Fruit fly (Drosophila melanogaster) whole organism, embryonic: ENCODE results near the gene msn.
A peak's percentile ranks its signal among the peaks of the same experiment; 100 is the strongest.

ENCODE experiments used
- Adf1 ChIP-seq: fragments of 200-800 bp; sonication (Bioruptor generic); IDR thresholded peaks from 2 replicates; pipeline ENCODE4 v1.3.6; 2022; ENCODE audit warnings: missing biosample characterization, missing genetic modification characterization
- B-H1 ChIP-seq: fragments of 200-800 bp; sonication (Bioruptor generic); IDR thresholded peaks from 3 replicates; pipeline ENCODE4 v1.3.6; 2022; ENCODE audit warnings: missing biosample characterization, missing genetic modification characterization
- BEAF-32 ChIP-seq: fragments of 200-800 bp; sonication (Bioruptor generic); optimal IDR thresholded peaks from 3 replicates; lab custom pipeline; 2017; ENCODE audit warnings: missing biosample characterization, missing genetic modification characterization, mild to moderate bottlenecking, moderate library complexity, missing genetic modification reagents
- Bteb2 ChIP-seq: fragments of 200-800 bp; sonication (Bioruptor generic); optimal IDR thresholded peaks from 2 replicates; lab custom pipeline; 2016; ENCODE audit warnings: missing biosample characterization, missing genetic modification characterization
- CG10959 ChIP-seq: fragments of 200-800 bp; sonication (Bioruptor generic); IDR thresholded peaks from 2 replicates; pipeline ENCODE4 v1.3.6; 2022; ENCODE audit warnings: missing biosample characterization, missing genetic modification characterization
- CG11456 ChIP-seq: fragments of 200-800 bp; sonication (Bioruptor generic); IDR thresholded peaks from 3 replicates; pipeline ENCODE4 v1.3.6; 2022; ENCODE audit warnings: missing biosample characterization, missing genetic modification characterization
- CG12299 ChIP-seq: fragments of 200-800 bp; sonication (Bioruptor generic); optimal IDR thresholded peaks from 2 replicates; lab custom pipeline; 2018; ENCODE audit warnings: missing biosample characterization, mild to moderate bottlenecking, missing genetic modification characterization
- CG12659 ChIP-seq: fragments of 200-800 bp; sonication (Bioruptor generic); optimal IDR thresholded peaks from 3 replicates; lab custom pipeline; 2017; ENCODE audit warnings: mild to moderate bottlenecking, missing biosample characterization, missing genetic modification reagents, missing genetic modification characterization
- CG12942 ChIP-seq: fragments of 200-800 bp; sonication (Bioruptor generic); optimal IDR thresholded peaks from 3 replicates; lab custom pipeline; 2016; ENCODE audit warnings: missing biosample characterization, missing genetic modification characterization
- CG13296 ChIP-seq: fragments of 200-800 bp; sonication (Bioruptor generic); optimal IDR thresholded peaks from 3 replicates; lab custom pipeline; 2018; ENCODE audit warnings: missing biosample characterization, mild to moderate bottlenecking, missing genetic modification characterization
- CG14710 ChIP-seq: fragments of 200-800 bp; sonication (Bioruptor generic); optimal IDR thresholded peaks from 3 replicates; lab custom pipeline; 2019; ENCODE audit warnings: missing biosample characterization, mild to moderate bottlenecking, missing genetic modification characterization, moderate library complexity
- CG1832 ChIP-seq: fragments of 200-800 bp; sonication (Bioruptor generic); optimal IDR thresholded peaks from 2 replicates; lab custom pipeline; 2017; ENCODE audit warnings: missing biosample characterization, mild to moderate bottlenecking, missing genetic modification characterization, inconsistent platforms
- CG18764 ChIP-seq: fragments of 200-800 bp; sonication (Bioruptor generic); optimal IDR thresholded peaks from 3 replicates; lab custom pipeline; 2016; ENCODE audit warnings: missing biosample characterization, missing genetic modification characterization
- CG2199 ChIP-seq: fragments of 200-800 bp; sonication (Bioruptor generic); IDR thresholded peaks from 3 replicates; pipeline ENCODE4 v1.3.6; 2022; ENCODE audit warnings: missing biosample characterization, missing genetic modification characterization
- CG32767 ChIP-seq: fragments of 200-800 bp; sonication (Bioruptor generic); IDR thresholded peaks from 2 replicates; pipeline ENCODE4 v1.3.6; 2022; ENCODE audit warnings: missing biosample characterization, missing genetic modification characterization
- CG33213 ChIP-seq: fragments of 200-800 bp; sonication (Bioruptor generic); optimal IDR thresholded peaks from 3 replicates; lab custom pipeline; 2016; ENCODE audit warnings: missing biosample characterization, missing genetic modification characterization
- CG3407 ChIP-seq: fragments of 200-800 bp; sonication (Bioruptor generic); optimal IDR thresholded peaks from 2 replicates; lab custom pipeline; 2018; ENCODE audit warnings: missing biosample characterization, mild to moderate bottlenecking, missing genetic modification characterization
- CG3838 ChIP-seq: fragments of 200-800 bp; sonication (Bioruptor generic); optimal IDR thresholded peaks from 3 replicates; lab custom pipeline; 2016; ENCODE audit warnings: missing biosample characterization, missing genetic modification characterization
- CG4730 ChIP-seq: fragments of 200-800 bp; sonication (Bioruptor generic); IDR thresholded peaks from 2 replicates; pipeline ENCODE4 v1.3.6; 2022; ENCODE audit warnings: missing biosample characterization, missing genetic modification characterization
- CG6854 ChIP-seq: fragments of 200-800 bp; sonication (Bioruptor generic); optimal IDR thresholded peaks from 3 replicates; lab custom pipeline; 2017; ENCODE audit warnings: missing biosample characterization, mild to moderate bottlenecking, missing genetic modification characterization
- CG9727 ChIP-seq: fragments of 200-800 bp; sonication (Bioruptor generic); optimal IDR thresholded peaks from 3 replicates; lab custom pipeline; 2017; ENCODE audit warnings: missing biosample characterization, mild to moderate bottlenecking, missing genetic modification characterization
- Dll ChIP-seq: fragments of 200-800 bp; sonication (Bioruptor generic); IDR thresholded peaks from 4 replicates; pipeline ENCODE4 v1.3.6; 2022; ENCODE audit warnings: missing biosample characterization, missing genetic modification characterization; ENCODE audit not compliant: partially characterized antibody
- Dp ChIP-seq: fragments of 200-800 bp; sonication (Bioruptor generic); optimal IDR thresholded peaks from 2 replicates; lab custom pipeline; 2018; ENCODE audit warnings: missing biosample characterization, mild to moderate bottlenecking, missing genetic modification characterization, moderate library complexity
- Drgx ChIP-seq: fragments of 200-800 bp; sonication (Bioruptor generic); IDR thresholded peaks from 2 replicates; pipeline ENCODE4 v1.3.6; 2022; ENCODE audit warnings: missing biosample characterization, missing genetic modification characterization
- Fer1 ChIP-seq: fragments of 200-800 bp; sonication (Bioruptor generic); optimal IDR thresholded peaks from 2 replicates; lab custom pipeline; 2017; ENCODE audit warnings: missing biosample characterization, mild to moderate bottlenecking, missing genetic modification characterization
- Fer2 ChIP-seq: fragments of 200-800 bp; sonication (Bioruptor generic); optimal IDR thresholded peaks from 2 replicates; lab custom pipeline; 2018; ENCODE audit warnings: missing biosample characterization, mild to moderate bottlenecking, missing genetic modification characterization, moderate library complexity
- Fer3 ChIP-seq: fragments of 200-800 bp; sonication (Bioruptor generic); optimal IDR thresholded peaks from 2 replicates; lab custom pipeline; 2018; ENCODE audit warnings: missing biosample characterization, mild to moderate bottlenecking, missing genetic modification characterization, moderate library complexity
- GATAe ChIP-seq: fragments of 200-800 bp; sonication (Bioruptor generic); conservative IDR thresholded peaks from 2 replicates; pipeline ENCODE4 v1.3.6; 2022; ENCODE audit warnings: missing biosample characterization, missing genetic modification characterization
- Gsc ChIP-seq: fragments of 200-800 bp; sonication (Bioruptor generic); IDR thresholded peaks from 2 replicates; pipeline ENCODE4 v1.3.6; 2022; ENCODE audit warnings: missing biosample characterization, missing genetic modification characterization
- HLHmδ ChIP-seq: fragments of 200-800 bp; sonication (Bioruptor generic); optimal IDR thresholded peaks from 2 replicates; lab custom pipeline; 2018; ENCODE audit warnings: missing biosample characterization, mild to moderate bottlenecking, missing genetic modification characterization, moderate library complexity
- NfI ChIP-seq: fragments of 200-800 bp; sonication (Bioruptor generic); optimal IDR thresholded peaks from 3 replicates; lab custom pipeline; 2018; ENCODE audit warnings: missing biosample characterization, mild to moderate bottlenecking, missing genetic modification characterization, moderate library complexity
- Optix ChIP-seq: fragments of 200-800 bp; sonication (Bioruptor generic); IDR thresholded peaks from 3 replicates; pipeline ENCODE4 v1.3.6; 2022; ENCODE audit warnings: missing biosample characterization, missing genetic modification characterization
- Pdp1 ChIP-seq, 2 experiments: fragments of 200-800 bp; sonication (Bioruptor generic); optimal IDR thresholded peaks; 3 replicates each; lab custom pipeline; 2016; ENCODE audit warnings: missing biosample characterization in 2 of 2, missing genetic modification characterization in 2 of 2, mild to moderate bottlenecking in 1 of 2, moderate library complexity in 1 of 2
- Trl ChIP-seq, 3 experiments: fragments of >200 bp in 2 of 3; fragments of 200-800 bp in 1 of 3; sonication (Bioruptor generic) in 1 of 3; optimal IDR thresholded peaks; 2 replicates in 1 of 3; 3 replicates in 2 of 3; lab custom pipeline; 2016 to 2017; ENCODE audit warnings: missing biosample characterization in 1 of 3, missing genetic modification characterization in 1 of 3
- Xbp1 ChIP-seq: fragments of 200-800 bp; sonication (Bioruptor generic); optimal IDR thresholded peaks from 3 replicates; lab custom pipeline; 2016; ENCODE audit warnings: missing biosample characterization, mild to moderate bottlenecking, missing genetic modification characterization
- ac ChIP-seq: fragments of 200-800 bp; sonication (Bioruptor generic); optimal IDR thresholded peaks from 3 replicates; lab custom pipeline; 2017; ENCODE audit warnings: missing biosample characterization, mild to moderate bottlenecking, missing genetic modification characterization
- az2 ChIP-seq: fragments of 200-800 bp; sonication (Bioruptor generic); optimal IDR thresholded peaks from 3 replicates; lab custom pipeline; 2016; ENCODE audit warnings: missing biosample characterization, missing genetic modification characterization
- br ChIP-seq: fragments of >200 bp; optimal IDR thresholded peaks from 2 replicates; lab custom pipeline; 2017
- crol ChIP-seq: fragments of 200-800 bp; sonication (Bioruptor generic); IDR thresholded peaks from 2 replicates; pipeline ENCODE4 v1.3.6; 2022; ENCODE audit warnings: missing biosample characterization, missing genetic modification characterization
- dan ChIP-seq: fragments of 200-800 bp; sonication (Bioruptor generic); IDR thresholded peaks from 2 replicates; pipeline ENCODE4 v1.3.6; 2022; ENCODE audit warnings: missing biosample characterization, missing genetic modification characterization
- dati ChIP-seq: fragments of 200-800 bp; sonication (Bioruptor generic); IDR thresholded peaks from 2 replicates; pipeline ENCODE4 v1.3.6; 2022; ENCODE audit warnings: missing biosample characterization, missing genetic modification characterization
- esg ChIP-seq: fragments of 200-800 bp; sonication (Bioruptor generic); conservative IDR thresholded peaks from 2 replicates; pipeline ENCODE4 v1.3.6; 2022; ENCODE audit warnings: missing biosample characterization, missing genetic modification characterization
- gcm ChIP-seq: fragments of 200-800 bp; sonication (Bioruptor generic); optimal IDR thresholded peaks from 2 replicates; lab custom pipeline; 2019; ENCODE audit warnings: missing biosample characterization, mild to moderate bottlenecking, missing genetic modification characterization, moderate library complexity
- hb ChIP-seq: fragments of 200-800 bp; sonication (Bioruptor generic); IDR thresholded peaks from 3 replicates; pipeline ENCODE4 v1.3.6; 2022; ENCODE audit warnings: missing biosample characterization, missing genetic modification characterization; ENCODE audit not compliant: partially characterized antibody
- kay ChIP-seq: fragments of 200-800 bp; sonication (Bioruptor generic); optimal IDR thresholded peaks from 2 replicates; lab custom pipeline; 2016; ENCODE audit warnings: missing biosample characterization, missing genetic modification characterization
- lmd ChIP-seq: fragments of 200-800 bp; sonication (Bioruptor generic); IDR thresholded peaks from 2 replicates; pipeline ENCODE4 v1.3.6; 2022; ENCODE audit warnings: missing biosample characterization, missing genetic modification characterization
- pzg ChIP-seq: fragments of 200-800 bp; sonication (Bioruptor generic); optimal IDR thresholded peaks from 3 replicates; lab custom pipeline; 2018; ENCODE audit warnings: missing biosample characterization, mild to moderate bottlenecking, missing genetic modification characterization, moderate library complexity
- sc ChIP-seq, 3 experiments: fragments of >200 bp in 2 of 3; fragments of 200-800 bp in 1 of 3; sonication (Bioruptor generic) in 1 of 3; optimal IDR thresholded peaks; 2 replicates in 2 of 3; 3 replicates in 1 of 3; lab custom pipeline; 2017; ENCODE audit warnings: mild to moderate bottlenecking in 1 of 3, missing biosample characterization in 1 of 3, missing genetic modification characterization in 1 of 3, missing genetic modification reagents in 1 of 3

Gene msn

DNA sequence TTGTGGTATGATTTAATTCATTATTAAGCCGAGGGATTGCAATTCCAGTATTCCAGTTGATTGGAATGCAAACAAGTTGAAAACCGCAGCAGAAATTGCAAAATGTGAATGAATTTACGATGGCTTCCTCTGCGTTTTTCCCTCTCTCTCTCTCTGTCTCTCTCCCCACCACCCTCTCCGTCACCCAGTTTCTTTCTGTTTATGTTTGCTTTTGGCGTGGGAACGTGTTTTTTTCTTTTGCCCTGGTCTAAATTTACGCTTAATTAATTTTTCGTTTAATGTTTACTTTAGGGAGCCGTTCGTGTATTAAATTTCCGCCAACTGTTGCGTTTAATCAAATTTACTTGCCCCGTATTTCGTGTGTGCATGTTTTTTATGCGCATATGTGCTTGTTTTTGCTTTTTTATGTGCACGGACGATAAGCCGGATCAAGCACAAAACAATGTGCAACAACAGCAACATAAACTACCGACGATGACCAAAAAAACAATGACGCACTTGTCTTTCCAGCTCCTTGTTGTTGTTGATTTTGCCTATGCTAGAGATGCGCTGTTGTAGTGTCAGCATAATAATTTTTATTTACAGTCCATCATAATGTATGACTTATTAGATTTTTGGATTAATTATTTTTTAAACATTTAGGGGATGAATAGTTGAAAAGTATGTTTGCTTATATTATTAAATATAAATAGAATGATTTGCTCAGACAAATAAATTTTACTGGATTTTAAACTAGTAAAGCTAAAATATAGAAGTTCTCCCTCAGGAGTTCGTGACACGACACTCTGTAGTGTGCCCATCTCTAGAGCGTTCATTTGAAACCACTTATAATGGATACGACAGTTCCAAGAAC is 3.8 kb upstream of the msn start (continued):
- TF ChIP-seq CG3407 (GFP tag; lab: Kevin White, UChicago) (peak; percentile 70), HLHmδ (GFP tag; lab: Kevin White, UChicago) (no peak), GATAe (no peak), CG3838 (peak; percentile 28), az2 (peak; percentile 71), CG2199 (GFP tag; lab: Robert Waterston, UW) (peak; percentile 41; the same call in 1 of the 3 replicates), lmd (no peak), CG13296 (GFP tag; lab: Kevin White, UChicago) (peak; percentile 72), Bteb2 (peak; percentile 44), Fer3 (peak; percentile 80), CG11456 (GFP tag; lab: Robert Waterston, UW) (no peak), CG32767 (GFP tag; lab: Robert Waterston, UW) (peak; percentile 68; the same call in 1 of the 2 replicates), esg (GFP tag; lab: Robert Waterston, UW) (peak; percentile 66), pzg (GFP tag; lab: Kevin White, UChicago) (no peak), ac (GFP tag; lab: Kevin White, UChicago) (no peak), hb (GFP tag; lab: Robert Waterston, UW) (no peak), CG4730 (no peak), CG12299 (tag; lab: Kevin White, UChicago) (peak; percentile 22), CG6854 (GFP tag; lab: Kevin White, UChicago) (peak; percentile 54), Gsc (GFP tag; lab: Robert Waterston, UW) (no peak), dan (no peak), Dp (no peak), kay (peak; percentile 52), CG1832 (GFP tag; lab: Kevin White, UChicago) (peak; percentile 25), CG9727 (peak; percentile 77), CG12659 (GFP tag; lab: Kevin White, UChicago) (peak; percentile 85), Optix (no peak), Drgx (GFP tag; lab: Robert Waterston, UW) (no peak), Dll (peak; percentile 84), sc (optimal IDR thresholded peaks at IDR 0.05; lab: Kevin White, UChicago) (no peak), sc (GFP tag; optimal IDR thresholded peaks at IDR 0.05; lab: Kevin White, UChicago) (peak; percentile 49), br (no peak), CG14710 (tag; lab: Kevin White, UChicago) (peak; percentile 82), Fer2 (peak; percentile 64), BEAF-32 (peak; percentile 79), Trl (optimal IDR thresholded peaks at IDR 0.05; lab: Kevin White, UChicago) (peak in 1 of 2 experiments; percentile 68), Trl (GFP tag; optimal IDR thresholded peaks at IDR 0.05; lab: Kevin White, UChicago) (no peak), crol (GFP tag; lab: Robert Waterston, UW) (peak; percentile 96), B-H1 (GFP tag; lab: Robert Waterston, UW) (peak; percentile 62), CG12942 (GFP tag; lab: Kevin White, UChicago) (peak; percentile 26), gcm (GFP tag; lab: Kevin White, UChicago) (peak; percentile 71), Pdp1 (GFP tag; optimal IDR thresholded peaks at IDR 0.05; lab: Kevin White, UChicago) (peak in 1 of 2 experiments; percentile 17), Fer1 (GFP tag; lab: Kevin White, UChicago) (peak; percentile 77), NfI (GFP tag; lab: Kevin White, UChicago) (peak; percentile 65), CG10959 (GFP tag; lab: Robert Waterston, UW) (peak; percentile 40; the same call in 1 of the 2 replicates), Adf1 (GFP tag; lab: Robert Waterston, UW) (peak; percentile 48; the same call in 1 of the 2 replicates), dati (no peak), CG18764 (peak; percentile 42), Xbp1 (GFP tag; lab: Kevin White, UChicago) (peak; percentile 80), CG33213 (GFP tag; lab: Kevin White, UChicago) (no peak)
